Fruit fly (Drosophila melanogaster): ENCODE results near the gene RhoGAP102A.

RhoGAP102A gene

dm6 chr4:225824-226223 lies 29.0 kb upstream of the RhoGAP102A start (continued):
- TF ChIP-seq hb (GFP tag; IDR thresholded peaks at IDR 0.05; ENCODE audit: partially characterized antibody), result no peak
- no peak for TF ChIP-seq unpg (GFP tag; optimal IDR thresholded peaks at IDR 0.05)
- peak; percentile 24 for TF ChIP-seq CG11723 (GFP tag; optimal IDR thresholded peaks at IDR 0.05)
- TF ChIP-seq CG11093 (GFP tag; IDR thresholded peaks at IDR 0.05), result no peak
- TF ChIP-seq CG31224 (GFP tag; IDR thresholded peaks at IDR 0.05), result no peak
- TF ChIP-seq ERR (GFP tag; optimal IDR thresholded peaks at IDR 0.05), result no peak
- TF ChIP-seq CG2889 (GFP tag; IDR thresholded peaks at IDR 0.05), result no peak
- TF ChIP-seq CG14441 (GFP tag; IDR thresholded peaks at IDR 0.05), result no peak
- TF ChIP-seq CG5953 (GFP tag; IDR thresholded peaks at IDR 0.05), result no peak
- TF ChIP-seq trh (GFP tag; optimal IDR thresholded peaks at IDR 0.05), result no peak
- TF ChIP-seq pzg (GFP tag; optimal IDR thresholded peaks at IDR 0.05), result no peak
- TF ChIP-seq phol (tag; optimal IDR thresholded peaks at IDR 0.05), result no peak
- no peak for TF ChIP-seq vvl (GFP tag; IDR thresholded peaks at IDR 0.05)
- no peak for TF ChIP-seq ash1 (GFP tag; optimal IDR thresholded peaks at IDR 0.05)
- TF ChIP-seq CG18011 (GFP tag; optimal IDR thresholded peaks at IDR 0.05), result no peak
- no peak for TF ChIP-seq D19B (GFP tag; optimal IDR thresholded peaks at IDR 0.05)
- no peak for TF ChIP-seq gcm2 (GFP tag; optimal IDR thresholded peaks at IDR 0.05)
- peak; percentile 78 for TF ChIP-seq fd102C (GFP tag; optimal IDR thresholded peaks at IDR 0.05)
- no peak for TF ChIP-seq mld (GFP tag; IDR thresholded peaks at IDR 0.05; ENCODE audit: partially characterized antibody)
- no peak for TF ChIP-seq ro (GFP tag; IDR thresholded peaks at IDR 0.05)
- TF ChIP-seq CG33213 (GFP tag; optimal IDR thresholded peaks at IDR 0.05), result peak; percentile 5
- no peak for TF ChIP-seq Dfd (GFP tag; optimal IDR thresholded peaks at IDR 0.05)
- no peak for TF ChIP-seq pb (GFP tag; optimal IDR thresholded peaks at IDR 0.05)
- peak; percentile 44 for TF ChIP-seq eyg (GFP tag; optimal IDR thresholded peaks at IDR 0.05)
- TF ChIP-seq ems (GFP tag; optimal IDR thresholded peaks at IDR 0.05), result no peak
- TF ChIP-seq CG12299 (tag; optimal IDR thresholded peaks at IDR 0.05), result peak; percentile 37
- TF ChIP-seq CG12236 (GFP tag; optimal IDR thresholded peaks at IDR 0.05), result peak; percentile 57
- TF ChIP-seq gem (tag; optimal IDR thresholded peaks at IDR 0.05), result peak; percentile 31
- no peak; the same call in 1 of the 2 replicates for TF ChIP-seq bowl (GFP tag; IDR thresholded peaks at IDR 0.05)
- no peak for TF ChIP-seq CG16815 (GFP tag; optimal IDR thresholded peaks at IDR 0.05)
- TF ChIP-seq B-H2 (GFP tag; optimal IDR thresholded peaks at IDR 0.05), result peak; percentile 5
- TF ChIP-seq CG6175 (GFP tag; IDR thresholded peaks at IDR 0.05), result no peak
- no peak for TF ChIP-seq lab (GFP tag; optimal IDR thresholded peaks at IDR 0.05)
- TF ChIP-seq dpn (GFP tag; optimal IDR thresholded peaks at IDR 0.05), result no peak
- TF ChIP-seq sisA (GFP tag; IDR thresholded peaks at IDR 0.05), result no peak
- no peak for TF ChIP-seq Dref (GFP tag; IDR thresholded peaks at IDR 0.05)
- peak; percentile 56 for TF ChIP-seq D19A (tag; optimal IDR thresholded peaks at IDR 0.05)
- no peak for TF ChIP-seq NfI (GFP tag; optimal IDR thresholded peaks at IDR 0.05)
- TF ChIP-seq CG12744 (GFP tag; optimal IDR thresholded peaks at IDR 0.05), result peak; percentile 28
- TF ChIP-seq al (GFP tag; IDR thresholded peaks at IDR 0.05), result no peak
- peak; percentile 75 for TF ChIP-seq CG33557 (GFP tag; optimal IDR thresholded peaks at IDR 0.05)
- TF ChIP-seq dmrt11E (tag; optimal IDR thresholded peaks at IDR 0.05), result peak; percentile 52
- no peak for TF ChIP-seq CG30403 (GFP tag; optimal IDR thresholded peaks at IDR 0.05)
- TF ChIP-seq repo (GFP tag; optimal IDR thresholded peaks at IDR 0.05), result no peak
- TF ChIP-seq CG14710 (tag; optimal IDR thresholded peaks at IDR 0.05), result no peak
- no peak for TF ChIP-seq CG2712 (tag; optimal IDR thresholded peaks at IDR 0.05)
- no peak for TF ChIP-seq Elba2 (GFP tag; optimal IDR thresholded peaks at IDR 0.05)
- TF ChIP-seq CG9932 (GFP tag; IDR thresholded peaks at IDR 0.05), result no peak
- TF ChIP-seq CG42726 (GFP tag; IDR thresholded peaks at IDR 0.05; ENCODE audit: partially characterized antibody), result no peak
- peak; percentile 65 for TF ChIP-seq nau (GFP tag; optimal IDR thresholded peaks at IDR 0.05)
- TF ChIP-seq Oli (tag; optimal IDR thresholded peaks at IDR 0.05), result no peak
- TF ChIP-seq CG7786 (GFP tag; optimal IDR thresholded peaks at IDR 0.05), result no peak
